Worm (Caenorhabditis elegans) whole organism, late embryonic: ENCODE results near the gene nuo-1.

Experiments
- K09A11.1 ChIP-seq: sonication (generic microtip); optimal IDR thresholded peaks from 2 replicates; lab custom pipeline; 2017; ENCODE audit warnings: antibody characterized with exemption, mild to moderate bottlenecking, missing genetic modification characterization, missing compliant biosample characterization; ENCODE audit not compliant: insufficient read depth
- hlh-8 ChIP-seq: sonication (generic microtip); optimal IDR thresholded peaks from 2 replicates; lab custom pipeline; 2016; ENCODE audit warnings: missing genotype, missing genetic modification characterization, missing compliant biosample characterization
- nfya-1 ChIP-seq: sonication (generic microtip); optimal IDR thresholded peaks from 2 replicates; lab custom pipeline; 2017; ENCODE audit warnings: missing genetic modification characterization, mild to moderate bottlenecking, missing compliant biosample characterization, antibody characterized with exemption, moderate library complexity
- pha-4 ChIP-seq: fragments of 150-350 bp; optimal IDR thresholded peaks from 2 replicates; lab custom pipeline; 2018; ENCODE audit warnings: missing biosample characterization, missing genetic modification reagents, missing genetic modification characterization
- pqm-1 ChIP-seq: sonication (generic microtip); optimal IDR thresholded peaks from 2 replicates; lab custom pipeline; 2016; ENCODE audit warnings: missing genetic modification characterization, missing compliant biosample characterization

DNA sequence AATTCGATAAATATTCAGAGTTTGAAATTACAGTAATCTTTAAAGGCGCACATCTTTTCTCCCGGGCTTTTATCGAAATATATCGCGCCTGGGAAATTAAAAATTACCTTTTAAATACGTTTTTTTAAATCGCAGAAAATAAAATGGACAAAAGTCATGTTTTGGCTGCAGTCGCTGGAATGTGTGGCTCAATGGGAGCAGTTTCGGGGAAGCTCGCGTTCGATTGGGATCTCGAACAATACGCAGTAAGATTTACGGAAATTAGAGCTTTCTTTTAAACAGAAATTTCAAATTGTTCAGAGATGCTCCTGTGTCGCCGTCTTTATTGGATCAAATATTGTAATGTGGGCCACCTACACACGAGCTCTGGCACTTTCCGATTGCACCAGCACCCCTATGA lies 31.9 kb downstream of the nuo-1 start, which contains the start of gene F40F8.12:
- no peak for TF ChIP-seq hlh-8
- TF ChIP-seq pha-4 (tag; lab: Kevin White, UChicago): no peak
- no peak for TF ChIP-seq K09A11.1 (tag; lab: Kevin White, UChicago)
- TF ChIP-seq nfya-1 (tag; lab: Kevin White, UChicago): no peak
- no peak for TF ChIP-seq pqm-1 (tag; lab: Kevin White, UChicago)
